Worm (Caenorhabditis elegans) whole organism, young adult: Measurements from ENCODE around the gene Y48E1B.8.

Experiments
- hsf-1 ChIP-seq: fragments of 200-800 bp; sonication (Bioruptor generic); IDR thresholded peaks from 2 replicates; pipeline ENCODE4 v1.3.6; 2022; ENCODE audit warnings: missing genetic modification reagents, missing genetic modification characterization, missing compliant biosample characterization
- lin-40 ChIP-seq: sonication (generic microtip); optimal IDR thresholded peaks from 2 replicates; lab custom pipeline; 2016; ENCODE audit warnings: missing genetic modification characterization, mild to moderate bottlenecking, missing compliant biosample characterization, missing genotype, missing genetic modification reagents
- lsy-27 ChIP-seq: sonication (generic microtip); optimal IDR thresholded peaks from 2 replicates; lab custom pipeline; 2017; ENCODE audit warnings: missing genetic modification characterization, mild to moderate bottlenecking, missing compliant biosample characterization, antibody characterized with exemption, missing genotype, borderline replicate concordance; ENCODE audit not compliant: insufficient read depth
- nhr-90 ChIP-seq: sonication (generic microtip); optimal IDR thresholded peaks from 2 replicates; lab custom pipeline; 2016; ENCODE audit warnings: missing genotype, mild to moderate bottlenecking, missing genetic modification characterization, missing compliant biosample characterization

ce11 chrII:13560553-13560952 is 25.0 kb upstream of the Y48E1B.8 start:
- TF ChIP-seq lin-40 (tag; lab: Kevin White, UChicago) (no peak), lsy-27 (tag; lab: Kevin White, UChicago) (no peak), hsf-1 (no peak), nhr-90 (tag; lab: Kevin White, UChicago) (no peak)
